Fruit fly (Drosophila melanogaster): ENCODE results near the gene hng3.
A peak's percentile ranks its signal among the peaks of the same experiment; 100 is the strongest.

Gene hng3

dm6 chr3L:750614-751293 lies 4.5 kb downstream of the hng3 start (continued):
- TF ChIP-seq D (optimal IDR thresholded peaks at IDR 0.05) (no peak), D (GFP tag; optimal IDR thresholded peaks at IDR 0.05) (no peak), kah (GFP tag; optimal IDR thresholded peaks at IDR 0.05) (no peak), CG6254 (GFP tag; optimal IDR thresholded peaks at IDR 0.05) (no peak), CG13296 (GFP tag; optimal IDR thresholded peaks at IDR 0.05) (no peak), CG10959 (GFP tag; IDR thresholded peaks at IDR 0.05) (no peak), lov (optimal IDR thresholded peaks at IDR 0.05) (no peak), lov (GFP tag; IDR thresholded peaks at IDR 0.05) (peak; percentile 53; the same call in 1 of the 3 replicates), Scr (GFP tag; IDR thresholded peaks at IDR 0.05; ENCODE audit: partially characterized antibody) (no peak), CG2129 (GFP tag; IDR thresholded peaks at IDR 0.05; ENCODE audit: partially characterized antibody) (no peak), Deaf1 (tag; optimal IDR thresholded peaks at IDR 0.05) (peak; percentile 26), Xbp1 (GFP tag; optimal IDR thresholded peaks at IDR 0.05) (no peak), slou (GFP tag; optimal IDR thresholded peaks at IDR 0.05) (no peak), chm (GFP tag; IDR thresholded peaks at IDR 0.05) (peak; percentile 40), sob (GFP tag; IDR thresholded peaks at IDR 0.05) (peak; percentile 22; the same call in 1 of the 2 replicates), ash1 (GFP tag; optimal IDR thresholded peaks at IDR 0.05) (peak; percentile 26), grau (tag; optimal IDR thresholded peaks at IDR 0.05) (no peak), gsb-n (tag; optimal IDR thresholded peaks at IDR 0.05) (no peak), ham (GFP tag; IDR thresholded peaks at IDR 0.05) (no peak), CG17829 (tag; optimal IDR thresholded peaks at IDR 0.05) (no peak), trh (GFP tag; optimal IDR thresholded peaks at IDR 0.05) (no peak), CG6683 (GFP tag; optimal IDR thresholded peaks at IDR 0.05) (no peak), ci (GFP tag; IDR thresholded peaks at IDR 0.05) (0 out of 3 replicates have a peak, but pooled peaks have one; percentile 16), CG12236 (GFP tag; optimal IDR thresholded peaks at IDR 0.05) (no peak), CG8944 (GFP tag; optimal IDR thresholded peaks at IDR 0.05) (no peak), CG16813 (GFP tag; IDR thresholded peaks at IDR 0.05; ENCODE audit: partially characterized antibody) (no peak), run (tag; optimal IDR thresholded peaks at IDR 0.05) (no peak), Ravus (GFP tag; IDR thresholded peaks at IDR 0.05) (no peak), CG12769 (tag; optimal IDR thresholded peaks at IDR 0.05) (peak; percentile 32), Stat92E (GFP tag; optimal IDR thresholded peaks at IDR 0.05) (no peak), CG6175 (GFP tag; IDR thresholded peaks at IDR 0.05) (0 out of 3 replicates have a peak, but pooled peaks have one; percentile 8), Lpt (GFP tag; optimal IDR thresholded peaks at IDR 0.05) (no peak), CG32532 (GFP tag; IDR thresholded peaks at IDR 0.05) (no peak), az2 (GFP tag; optimal IDR thresholded peaks at IDR 0.05) (no peak), CG9817 (tag; optimal IDR thresholded peaks at IDR 0.05) (no peak), CG3995 (GFP tag; optimal IDR thresholded peaks at IDR 0.05) (no peak), eve (GFP tag; optimal IDR thresholded peaks at IDR 0.05) (peak in 1 of 2 experiments; percentile 16), sens (GFP tag) (peak; percentile 58), D19B (GFP tag; optimal IDR thresholded peaks at IDR 0.05) (no peak), CG10543 (GFP tag; optimal IDR thresholded peaks at IDR 0.05) (peak; percentile 34), cg (GFP tag; optimal IDR thresholded peaks at IDR 0.05) (peak; percentile 50), grn (GFP tag; optimal IDR thresholded peaks at IDR 0.05) (no peak), sqz (GFP tag; optimal IDR thresholded peaks at IDR 0.05) (peak; percentile 0), NC2α (GFP tag; optimal IDR thresholded peaks at IDR 0.05) (no peak), sd (tag; optimal IDR thresholded peaks at IDR 0.05) (peak; percentile 37), abd-A (tag; optimal IDR thresholded peaks at IDR 0.05) (peak; percentile 55), CG12391 (tag; optimal IDR thresholded peaks at IDR 0.05) (no peak), Med (GFP tag) (peak; percentile 53)

Data from whole organism, embryonic.